Fruit fly (Drosophila melanogaster): ENCODE results near the gene CG32983.
A peak's percentile ranks its signal among the peaks of the same experiment; 100 is the strongest.

The CG32983 gene

DNA sequence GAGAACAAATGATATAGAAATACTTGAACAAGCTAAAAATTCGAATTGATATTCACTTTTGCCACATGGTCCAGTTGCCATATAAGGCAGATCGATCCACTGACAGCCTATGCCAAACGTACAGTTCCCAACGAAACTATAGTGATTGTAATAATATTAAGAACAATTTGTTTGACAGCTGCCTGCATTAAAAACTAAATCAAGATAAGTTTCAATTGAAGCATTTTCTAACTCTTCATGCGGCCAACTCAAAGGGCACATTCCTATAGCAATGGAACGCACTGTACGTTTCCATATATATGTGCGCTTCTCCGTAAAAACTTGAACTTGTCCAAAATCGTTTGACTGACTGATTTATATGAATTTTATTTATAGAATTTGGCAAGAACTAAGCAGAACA lies 28.6 kb downstream of the CG32983 start:
- TF ChIP-seq CG17806 (tag; optimal IDR thresholded peaks at IDR 0.05): no peak
- 0 out of 3 replicates have a peak, but pooled peaks have one; percentile 21 for TF ChIP-seq CG4496 (GFP tag; IDR thresholded peaks at IDR 0.05)

DNA sequence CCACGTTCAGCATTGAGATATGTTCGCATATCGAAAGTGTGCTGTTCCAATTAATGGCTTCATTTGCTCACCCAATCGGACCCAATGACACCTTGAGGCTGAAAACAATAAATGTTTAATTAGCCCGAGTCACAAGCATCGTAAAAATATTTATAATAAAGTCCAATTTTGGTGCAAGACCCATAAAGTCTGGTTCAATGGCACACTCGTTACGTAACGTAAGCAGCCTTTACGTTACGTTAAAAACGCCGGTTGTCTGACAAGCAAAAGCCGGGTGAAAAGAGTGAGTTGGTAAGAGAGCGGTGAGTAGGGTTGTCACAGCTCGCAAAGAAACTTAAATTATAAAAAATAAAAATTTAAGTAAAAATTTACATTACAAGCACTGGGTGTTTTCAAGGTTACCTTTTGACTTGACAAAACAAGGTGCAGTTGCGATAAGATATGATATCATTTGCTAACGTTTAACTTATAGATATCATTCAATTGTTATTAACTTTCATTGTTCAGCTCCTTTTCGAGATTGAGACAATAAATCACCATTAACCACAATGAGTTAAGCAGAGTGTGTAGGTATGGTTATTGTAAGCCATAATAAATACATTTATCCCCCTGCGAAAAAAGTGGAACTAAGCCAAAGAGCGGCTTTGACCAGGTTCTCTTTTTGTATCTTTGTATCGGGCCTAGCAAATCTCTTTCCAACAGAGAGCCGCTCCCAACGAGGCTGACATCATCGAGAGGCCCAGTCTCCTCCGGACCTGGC lies 32.5 kb downstream of the CG32983 start:
- peak; percentile 83 for TF ChIP-seq CG8159 (tag; optimal IDR thresholded peaks at IDR 0.05)
- TF ChIP-seq gl (tag; optimal IDR thresholded peaks at IDR 0.05): peak; percentile 39
- TF ChIP-seq CG9948 (tag; optimal IDR thresholded peaks at IDR 0.05): peak; percentile 76
- peak; percentile 39; the same call in 1 of the 2 replicates for TF ChIP-seq CG32121 (GFP tag; IDR thresholded peaks at IDR 0.05)
- peak; percentile 72 for TF ChIP-seq Snoo (tag; optimal IDR thresholded peaks at IDR 0.05)
- peak; percentile 77 for TF ChIP-seq CG17806 (tag; optimal IDR thresholded peaks at IDR 0.05)
- peak; percentile 63 for TF ChIP-seq EcR (GFP tag; optimal IDR thresholded peaks at IDR 0.05)
- no peak for TF ChIP-seq D1 (tag; optimal IDR thresholded peaks at IDR 0.05)
- peak; percentile 40; the same call in 1 of the 3 replicates for TF ChIP-seq CG4496 (GFP tag; IDR thresholded peaks at IDR 0.05)
- TF ChIP-seq Pif1A (GFP tag; optimal IDR thresholded peaks at IDR 0.05): peak; percentile 55
- TF ChIP-seq CG8301 (tag; optimal IDR thresholded peaks at IDR 0.05): peak; percentile 81
- TF ChIP-seq CG13204 (GFP tag; optimal IDR thresholded peaks at IDR 0.05): peak; percentile 37
- TF ChIP-seq CG12605 (GFP tag; IDR thresholded peaks at IDR 0.05): no peak; the same call in 1 of the 2 replicates
- peak; percentile 62 for TF ChIP-seq Ets98B (GFP tag; IDR thresholded peaks at IDR 0.05)
- no peak for TF ChIP-seq rn (GFP tag; IDR thresholded peaks at IDR 0.05)
- peak; percentile 81 for TF ChIP-seq Pif1B (GFP tag; optimal IDR thresholded peaks at IDR 0.05)
- TF ChIP-seq CG10348 (GFP tag; IDR thresholded peaks at IDR 0.05): no peak
- peak; percentile 88 for TF ChIP-seq CG14655 (GFP tag; optimal IDR thresholded peaks at IDR 0.05)
- peak; percentile 71 for TF ChIP-seq CG15710 (tag; optimal IDR thresholded peaks at IDR 0.05)
- peak; percentile 65 for TF ChIP-seq CG34367 (tag; optimal IDR thresholded peaks at IDR 0.05)
- TF ChIP-seq fd96Ca (GFP tag; IDR thresholded peaks at IDR 0.05): peak; percentile 57; the same call in 2 of the 3 replicates

DNA sequence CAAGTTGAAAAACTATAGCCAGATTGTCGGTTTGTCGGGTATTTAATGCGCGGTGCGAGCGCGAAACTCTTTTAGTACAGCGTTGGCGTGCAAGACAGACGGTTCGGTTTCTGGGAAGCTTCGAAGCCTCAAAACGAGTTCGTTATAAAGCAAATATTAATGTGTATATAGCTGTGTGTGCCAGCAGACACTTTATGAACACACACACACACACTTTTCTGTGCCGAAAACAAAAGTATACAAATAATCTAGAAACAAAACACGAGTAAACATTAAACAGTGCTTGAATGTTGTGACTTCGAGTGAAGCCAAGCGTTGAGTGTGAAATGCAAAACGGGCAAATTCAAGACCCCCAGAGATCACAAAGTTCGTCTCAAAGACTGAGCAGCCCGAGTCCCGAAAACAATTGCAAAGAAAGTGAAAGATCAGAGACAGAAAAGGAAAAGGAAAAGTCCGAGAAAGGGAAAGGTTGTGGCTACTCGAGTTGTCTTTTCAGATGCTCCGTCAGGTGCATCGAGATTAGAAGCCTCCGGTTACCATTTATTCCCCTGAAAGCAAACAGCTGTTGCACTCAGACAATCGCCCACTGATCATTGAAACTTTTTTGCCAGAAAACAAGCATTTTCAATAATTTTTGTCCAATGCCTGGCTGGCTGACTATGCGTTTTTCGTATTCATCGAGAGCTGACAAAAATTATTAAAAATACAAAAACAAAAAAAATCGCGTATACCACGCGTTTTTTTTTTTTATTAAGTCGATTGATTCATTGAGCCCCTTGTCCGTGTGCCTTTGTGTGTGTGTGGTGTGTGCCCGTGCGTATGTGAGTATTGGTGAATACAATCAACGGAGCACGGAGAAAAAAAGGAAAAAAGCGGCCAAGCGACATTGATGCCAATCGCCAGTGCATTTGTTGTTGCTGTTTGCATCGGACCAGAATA lies 33.3 kb downstream of the CG32983 start, which contains the start of gene CG34398:
Gene CG34398 (plus strand): TSS at position 73 of the 939 bp plus-strand sequence.
- TF ChIP-seq fd96Ca (GFP tag; IDR thresholded peaks at IDR 0.05) (peak; percentile 52; the same call in 1 of the 3 replicates), rn (GFP tag; IDR thresholded peaks at IDR 0.05) (no peak), CG8159 (tag; optimal IDR thresholded peaks at IDR 0.05) (peak; percentile 13), CG4496 (GFP tag; IDR thresholded peaks at IDR 0.05) (peak; percentile 58; the same call in 1 of the 3 replicates), CG9948 (tag; optimal IDR thresholded peaks at IDR 0.05) (no peak), CG8301 (tag; optimal IDR thresholded peaks at IDR 0.05) (no peak), CG12605 (GFP tag; IDR thresholded peaks at IDR 0.05) (0 out of 2 replicates have a peak, but pooled peaks have one; percentile 8), Pif1A (GFP tag; optimal IDR thresholded peaks at IDR 0.05) (peak; percentile 17), CG14655 (GFP tag; optimal IDR thresholded peaks at IDR 0.05) (peak; percentile 4)

DNA sequence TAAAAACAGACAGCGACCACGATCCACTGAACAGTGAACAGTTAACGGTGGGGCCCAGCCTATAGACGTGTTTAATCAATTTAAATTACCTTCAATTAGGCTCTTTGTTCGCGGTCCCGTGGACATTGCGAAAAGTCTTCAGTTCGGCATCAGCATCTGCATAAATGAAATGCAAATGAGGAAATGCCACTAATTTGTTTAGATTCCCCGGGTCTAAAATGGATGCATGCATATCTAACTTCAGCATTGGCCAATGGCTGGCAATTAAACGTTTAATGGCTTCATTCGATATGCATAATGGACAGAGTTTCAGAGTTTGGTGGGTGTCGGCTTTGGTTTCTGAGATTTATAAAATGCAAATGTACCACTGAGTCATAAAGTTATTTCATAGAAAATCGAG lies 36.2 kb downstream of the CG32983 start:
- TF ChIP-seq Pif1B (GFP tag; optimal IDR thresholded peaks at IDR 0.05) (no peak), gl (tag; optimal IDR thresholded peaks at IDR 0.05) (no peak), D1 (tag; optimal IDR thresholded peaks at IDR 0.05) (no peak), CG32121 (GFP tag; IDR thresholded peaks at IDR 0.05) (no peak)

DNA sequence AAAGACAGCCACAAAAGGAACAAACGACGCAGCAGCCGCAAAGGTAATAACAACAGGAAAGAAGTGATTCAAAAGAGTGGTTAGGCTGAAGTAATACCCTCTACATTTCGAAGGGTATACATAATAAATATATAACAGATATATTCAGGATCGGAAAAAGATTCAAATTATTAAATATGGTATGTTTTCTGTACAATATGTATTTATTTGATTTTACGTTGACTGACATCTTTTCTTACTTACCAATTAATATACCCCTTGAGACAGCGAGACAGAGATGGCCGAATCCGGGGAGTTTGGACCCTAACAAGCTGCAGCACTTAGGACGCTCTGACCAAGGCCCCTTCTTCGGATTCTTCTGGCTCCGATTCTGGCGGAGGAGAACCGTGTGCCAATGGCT lies 40.6 kb downstream of the CG32983 start:
- TF ChIP-seq CG12605 (GFP tag; IDR thresholded peaks at IDR 0.05) (no peak), CG14655 (GFP tag; optimal IDR thresholded peaks at IDR 0.05) (peak; percentile 35), CG34367 (tag; optimal IDR thresholded peaks at IDR 0.05) (peak; percentile 26), D1 (tag; optimal IDR thresholded peaks at IDR 0.05) (no peak), gl (tag; optimal IDR thresholded peaks at IDR 0.05) (no peak), CG9948 (tag; optimal IDR thresholded peaks at IDR 0.05) (peak; percentile 58), CG15710 (tag; optimal IDR thresholded peaks at IDR 0.05) (peak; percentile 23), CG4496 (GFP tag; IDR thresholded peaks at IDR 0.05) (no peak), CG10348 (GFP tag; IDR thresholded peaks at IDR 0.05) (no peak), EcR (GFP tag; optimal IDR thresholded peaks at IDR 0.05) (no peak), Snoo (tag; optimal IDR thresholded peaks at IDR 0.05) (peak; percentile 2), CG8301 (tag; optimal IDR thresholded peaks at IDR 0.05) (no peak), Pif1B (GFP tag; optimal IDR thresholded peaks at IDR 0.05) (no peak), Pif1A (GFP tag; optimal IDR thresholded peaks at IDR 0.05) (no peak), Ets98B (GFP tag; IDR thresholded peaks at IDR 0.05) (no peak), rn (GFP tag; IDR thresholded peaks at IDR 0.05) (no peak), CG8159 (tag; optimal IDR thresholded peaks at IDR 0.05) (peak; percentile 54), CG17806 (tag; optimal IDR thresholded peaks at IDR 0.05) (peak; percentile 49), CG13204 (GFP tag; optimal IDR thresholded peaks at IDR 0.05) (no peak), CG32121 (GFP tag; IDR thresholded peaks at IDR 0.05) (no peak), fd96Ca (GFP tag; IDR thresholded peaks at IDR 0.05) (no peak)

All from whole organism, pupa.